Fruit fly (Drosophila melanogaster): ENCODE data around the gene CG10650.

DNA sequence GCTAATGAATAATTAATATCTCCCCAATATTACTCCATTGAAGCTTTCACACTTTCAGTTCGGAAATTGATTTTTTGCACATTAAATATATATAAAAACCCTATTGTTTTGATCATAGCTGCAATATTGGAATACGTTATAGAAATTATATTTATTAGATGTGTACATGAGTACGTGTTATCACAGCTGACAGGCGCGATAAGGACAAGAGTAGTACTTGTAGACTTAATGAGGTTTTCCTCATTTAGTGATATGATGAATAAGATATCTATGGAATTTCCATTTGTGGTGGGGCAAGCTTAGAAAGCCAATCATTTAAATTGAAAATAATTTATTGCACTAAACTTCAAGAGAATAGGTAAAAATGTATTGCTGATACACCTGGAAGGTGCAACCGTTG, 6.7 kb upstream of the CG10650 start:
- no peak for TF ChIP-seq CG8478 (optimal IDR thresholded peaks at IDR 0.05)
- TF ChIP-seq usp (GFP tag; optimal IDR thresholded peaks at IDR 0.05) = no peak
- no peak for TF ChIP-seq pan (optimal IDR thresholded peaks at IDR 0.05)
- no peak for TF ChIP-seq EcR (GFP tag; optimal IDR thresholded peaks at IDR 0.05)
- TF ChIP-seq Dll (optimal IDR thresholded peaks at IDR 0.05) = no peak
- TF ChIP-seq psq (optimal IDR thresholded peaks at IDR 0.05) = no peak
